Worm (Caenorhabditis elegans) whole organism, L2 larva: ENCODE data around the gene pals-16.

Source experiments
- C34F6.9 ChIP-seq: fragments of 150-350 bp; optimal IDR thresholded peaks from 2 replicates; lab custom pipeline; 2014; ENCODE audit warnings: missing biosample characterization, missing genetic modification characterization
- F13H6.1 ChIP-seq: sonication (generic microtip); optimal IDR thresholded peaks from 2 replicates; lab custom pipeline; 2016; ENCODE audit warnings: missing genetic modification characterization, missing compliant biosample characterization
- R02D3.7 ChIP-seq: fragments of 150-350 bp; optimal IDR thresholded peaks from 2 replicates; lab custom pipeline; 2014; ENCODE audit warnings: missing biosample characterization, missing genetic modification characterization
- Y55F3AM.14 ChIP-seq: fragments of 200-800 bp; sonication (Bioruptor generic); optimal IDR thresholded peaks from 2 replicates; lab custom pipeline; 2018; ENCODE audit warnings: mild to moderate bottlenecking, missing genetic modification characterization, missing compliant biosample characterization
- ZK546.5 ChIP-seq: sonication (generic microtip); optimal IDR thresholded peaks from 2 replicates; lab custom pipeline; 2017; ENCODE audit warnings: missing biosample characterization, missing genetic modification characterization
- alr-1 ChIP-seq: fragments of 150-350 bp; optimal IDR thresholded peaks from 2 replicates; lab custom pipeline; 2014; ENCODE audit warnings: missing biosample characterization, missing genetic modification characterization
- aly-2 ChIP-seq: fragments of 150-350 bp; optimal IDR thresholded peaks from 2 replicates; lab custom pipeline; 2014; ENCODE audit warnings: missing biosample characterization, missing genetic modification characterization
- ama-1 ChIP-seq: fragments of 150-350 bp; optimal IDR thresholded peaks from 2 replicates; lab custom pipeline; 2018; ENCODE audit warnings: inconsistent platforms
- blmp-1 ChIP-seq: sonication (generic microtip); optimal IDR thresholded peaks from 2 replicates; lab custom pipeline; 2017; ENCODE audit warnings: missing genetic modification characterization, mild to moderate bottlenecking, missing compliant biosample characterization, antibody characterized with exemption, moderate library complexity; ENCODE audit not compliant: insufficient read depth
- ceh-16 ChIP-seq: fragments of 150-350 bp; optimal IDR thresholded peaks from 2 replicates; lab custom pipeline; 2014; ENCODE audit warnings: missing biosample characterization, missing genetic modification characterization
- crh-2 ChIP-seq: sonication (generic microtip); optimal IDR thresholded peaks from 2 replicates; lab custom pipeline; 2017; ENCODE audit warnings: missing biosample characterization, missing genetic modification characterization
- dmd-4 ChIP-seq: sonication (generic microtip); optimal IDR thresholded peaks from 2 replicates; lab custom pipeline; 2017; ENCODE audit warnings: missing biosample characterization, missing genetic modification characterization
- egl-27 ChIP-seq: sonication (generic microtip); optimal IDR thresholded peaks from 3 replicates; lab custom pipeline; 2017; ENCODE audit warnings: missing biosample characterization, missing genetic modification reagents, missing genetic modification characterization
- elt-1 ChIP-seq: fragments of 150-350 bp; optimal IDR thresholded peaks from 2 replicates; lab custom pipeline; 2014; ENCODE audit warnings: missing biosample characterization, missing genetic modification characterization
- elt-3 ChIP-seq: sonication (generic microtip); optimal IDR thresholded peaks from 2 replicates; lab custom pipeline; 2017; ENCODE audit warnings: missing biosample characterization, missing genetic modification characterization
- fos-1 ChIP-seq: fragments of 150-350 bp; optimal IDR thresholded peaks from 2 replicates; lab custom pipeline; 2014; ENCODE audit warnings: missing biosample characterization, missing genetic modification characterization
- gmeb-1 ChIP-seq: fragments of 150-350 bp; optimal IDR thresholded peaks from 2 replicates; lab custom pipeline; 2014; ENCODE audit warnings: missing biosample characterization, missing genetic modification characterization
- lin-11 ChIP-seq: fragments of 150-350 bp; sonication (generic microtip); optimal IDR thresholded peaks from 2 replicates; lab custom pipeline; 2014; ENCODE audit warnings: missing biosample characterization, missing genetic modification characterization, inconsistent platforms, mixed read lengths
- lin-13 ChIP-seq: fragments of 150-350 bp; optimal IDR thresholded peaks from 2 replicates; lab custom pipeline; 2014; ENCODE audit warnings: missing biosample characterization, missing genetic modification reagents, missing genetic modification characterization
- lsy-2 ChIP-seq, 2 experiments: fragments of 150-350 bp in 1 of 2; sonication (generic microtip) in 1 of 2; optimal IDR thresholded peaks; 2 replicates each; lab custom pipeline; 2014 to 2017; ENCODE audit warnings: missing biosample characterization in 2 of 2, missing genetic modification characterization in 2 of 2
- mbf-1 ChIP-seq: sonication (generic microtip); optimal IDR thresholded peaks from 2 replicates; lab custom pipeline; 2017; ENCODE audit warnings: missing biosample characterization, missing genetic modification characterization
- nhr-10 ChIP-seq: sonication (generic microtip); optimal IDR thresholded peaks from 2 replicates; lab custom pipeline; 2017; ENCODE audit warnings: missing biosample characterization, missing genetic modification characterization
- nhr-11 ChIP-seq: fragments of 150-350 bp; optimal IDR thresholded peaks from 2 replicates; lab custom pipeline; 2014; ENCODE audit warnings: missing biosample characterization, missing genetic modification characterization
- nhr-12 ChIP-seq: fragments of 150-350 bp; optimal IDR thresholded peaks from 2 replicates; lab custom pipeline; 2014; ENCODE audit warnings: missing biosample characterization, missing genetic modification characterization
- nhr-129 ChIP-seq: fragments of 150-350 bp; optimal IDR thresholded peaks from 2 replicates; lab custom pipeline; 2014; ENCODE audit warnings: missing biosample characterization, missing genetic modification characterization
- nhr-21 ChIP-seq: fragments of 150-350 bp; optimal IDR thresholded peaks from 2 replicates; lab custom pipeline; 2014; ENCODE audit warnings: missing biosample characterization, missing genetic modification characterization
- nhr-23 ChIP-seq: fragments of 150-350 bp; optimal IDR thresholded peaks from 2 replicates; lab custom pipeline; 2014; ENCODE audit warnings: missing biosample characterization, missing genetic modification reagents, missing genetic modification characterization
- nhr-237 ChIP-seq: fragments of 150-350 bp; optimal IDR thresholded peaks from 2 replicates; lab custom pipeline; 2014; ENCODE audit warnings: missing biosample characterization, missing genetic modification characterization
- nhr-25 ChIP-seq: fragments of 150-350 bp; sonication (generic microtip); optimal IDR thresholded peaks from 3 replicates; lab custom pipeline; 2014; ENCODE audit warnings: missing biosample characterization, missing genetic modification characterization
- nhr-6 ChIP-seq: fragments of 150-350 bp; optimal IDR thresholded peaks from 2 replicates; lab custom pipeline; 2014; ENCODE audit warnings: missing biosample characterization, missing genetic modification characterization
- nhr-77 ChIP-seq: fragments of 150-350 bp; optimal IDR thresholded peaks from 2 replicates; lab custom pipeline; 2014; ENCODE audit warnings: missing biosample characterization, missing genetic modification characterization
- peb-1 ChIP-seq: fragments of 150-350 bp; optimal IDR thresholded peaks from 2 replicates; lab custom pipeline; 2014; ENCODE audit warnings: missing biosample characterization, missing genetic modification characterization
- sem-4 ChIP-seq: fragments of 150-350 bp; optimal IDR thresholded peaks from 2 replicates; lab custom pipeline; 2014; ENCODE audit warnings: missing biosample characterization, missing genetic modification reagents, missing genetic modification characterization
- skn-1 ChIP-seq: sonication (generic microtip); optimal IDR thresholded peaks from 2 replicates; lab custom pipeline; 2017; ENCODE audit warnings: missing biosample characterization, missing genetic modification characterization
- sma-3 ChIP-seq: sonication (generic microtip); optimal IDR thresholded peaks from 2 replicates; lab custom pipeline; 2016; ENCODE audit warnings: missing genetic modification reagents, missing genetic modification characterization, missing compliant biosample characterization
- sma-9 ChIP-seq, 2 experiments: fragments of 150-350 bp in 1 of 2; sonication (generic microtip) in 1 of 2; optimal IDR thresholded peaks; 2 replicates each; lab custom pipeline; 2014 to 2016; ENCODE audit warnings: missing genetic modification characterization in 2 of 2, mild to moderate bottlenecking in 1 of 2, missing biosample characterization in 1 of 2, missing compliant biosample characterization in 1 of 2, missing genetic modification reagents in 1 of 2, moderate library complexity in 1 of 2
- snpc-4 ChIP-seq: fragments of 150-350 bp; optimal IDR thresholded peaks from 2 replicates; lab custom pipeline; 2014; ENCODE audit warnings: missing biosample characterization, missing genetic modification characterization
- unc-55 ChIP-seq: fragments of 150-350 bp; sonication (generic microtip); optimal IDR thresholded peaks from 3 replicates; lab custom pipeline; 2014; ENCODE audit warnings: missing biosample characterization, missing genetic modification reagents, missing genetic modification characterization
- unc-62 ChIP-seq: fragments of 150-350 bp; optimal IDR thresholded peaks from 2 replicates; lab custom pipeline; 2014; ENCODE audit warnings: missing biosample characterization, missing genetic modification reagents, missing genetic modification characterization
- zag-1 ChIP-seq: fragments of 150-350 bp; optimal IDR thresholded peaks from 2 replicates; lab custom pipeline; 2014; ENCODE audit warnings: missing biosample characterization, missing genetic modification characterization
- ztf-1 ChIP-seq: fragments of 200-800 bp; sonication (Bioruptor generic); conservative IDR thresholded peaks from 2 replicates; pipeline ENCODE4 v1.3.6; 2022; ENCODE audit warnings: missing genetic modification characterization, missing compliant biosample characterization
- ztf-11 ChIP-seq: sonication (generic microtip); optimal IDR thresholded peaks from 2 replicates; lab custom pipeline; 2017; ENCODE audit warnings: missing biosample characterization, missing genetic modification characterization
- ztf-4 ChIP-seq: fragments of 150-350 bp; optimal IDR thresholded peaks from 2 replicates; lab custom pipeline; 2014; ENCODE audit warnings: missing biosample characterization, missing genetic modification characterization

The pals-16 gene

DNA sequence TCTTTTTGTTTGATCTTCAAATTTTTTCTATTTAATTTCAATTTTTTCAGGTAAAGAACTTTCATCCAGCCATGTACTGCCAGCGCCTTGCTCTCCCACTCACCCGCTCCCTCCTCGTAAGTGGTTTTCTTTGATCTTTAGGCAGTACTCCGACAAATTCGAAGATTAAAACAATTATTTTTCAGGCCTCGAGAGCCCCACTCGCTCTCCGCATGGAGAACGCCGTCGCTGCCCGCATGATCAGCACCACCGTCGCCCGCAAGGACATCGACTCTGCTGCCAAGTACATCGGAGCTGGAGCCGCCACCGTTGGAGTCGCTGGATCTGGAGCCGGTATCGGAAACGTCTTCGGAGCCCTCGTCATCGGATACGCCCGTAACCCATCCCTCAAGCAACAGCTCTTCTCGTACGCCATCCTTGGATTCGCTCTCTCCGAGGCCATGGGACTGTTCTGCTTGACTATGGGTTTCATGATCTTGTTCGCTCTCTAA is 19.4 kb downstream of the pals-16 start, which contains the start of gene Y82E9BR.3:
Gene Y82E9BR.3, plus strand, starts transcription at position 51 of the 491 bp plus-strand sequence.
- no peak for TF ChIP-seq ama-1 (lab: Kevin White, UChicago)
- no peak for TF ChIP-seq mbf-1
- TF ChIP-seq skn-1 (tag; lab: Kevin White, UChicago): no peak
- TF ChIP-seq egl-27 (tag; lab: Kevin White, UChicago): no peak
- TF ChIP-seq unc-55 (GFP tag; lab: Kevin White, UChicago): no peak
- no peak for TF ChIP-seq R02D3.7 (tag; lab: Kevin White, UChicago)
- TF ChIP-seq elt-1 (tag; lab: Kevin White, UChicago): no peak
- no peak for TF ChIP-seq sma-3 (GFP tag; lab: Kevin White, UChicago)
- TF ChIP-seq nhr-237 (tag; lab: Kevin White, UChicago): no peak
- TF ChIP-seq unc-62 (GFP tag; lab: Kevin White, UChicago): no peak
- no peak for TF ChIP-seq nhr-77 (tag; lab: Kevin White, UChicago)

DNA sequence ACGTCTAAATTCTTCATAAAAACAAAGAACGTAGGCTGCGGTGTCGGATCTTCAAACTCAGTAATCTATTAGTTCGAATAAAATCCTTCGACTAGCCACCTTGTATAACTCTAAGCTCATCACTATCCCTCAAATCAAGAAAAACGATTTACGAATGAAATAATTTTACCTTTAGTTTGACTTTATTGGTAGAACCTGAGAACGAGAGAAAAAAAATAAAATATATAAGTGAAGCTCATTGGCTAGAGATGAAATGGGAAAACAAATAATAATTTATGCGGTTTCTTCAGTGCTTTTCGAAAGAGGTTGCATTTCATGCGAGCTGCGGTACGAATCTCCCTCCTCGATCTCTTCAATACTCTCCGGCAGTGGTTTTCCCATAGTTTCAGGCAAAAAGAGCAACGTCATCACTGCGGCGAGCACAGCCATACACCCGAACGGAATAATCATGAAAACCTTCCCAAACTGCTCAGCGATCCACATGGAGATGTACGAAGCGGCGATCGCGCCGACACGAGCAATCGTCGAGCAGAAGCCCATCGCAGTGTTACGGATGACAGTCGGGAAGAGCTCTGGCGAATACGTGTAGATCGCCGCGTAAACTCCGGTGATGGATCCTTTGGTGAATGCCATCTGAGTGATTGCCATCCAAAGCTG is 20.1 kb downstream of the pals-16 start:
- TF ChIP-seq aly-2: peak; percentile 49
- peak; percentile 79 for TF ChIP-seq Y55F3AM.14 (GFP tag; lab: Kevin White, UChicago)
- TF ChIP-seq unc-55 (GFP tag; lab: Kevin White, UChicago): peak; percentile 38
- TF ChIP-seq fos-1 (tag; lab: Kevin White, UChicago): peak; percentile 61
- TF ChIP-seq ceh-16 (tag; lab: Kevin White, UChicago): peak; percentile 13
- peak; percentile 45 for TF ChIP-seq sem-4 (tag; lab: Kevin White, UChicago)
- peak; percentile 58 for TF ChIP-seq nhr-77 (tag; lab: Kevin White, UChicago)
- TF ChIP-seq crh-2 (tag; lab: Kevin White, UChicago): peak; percentile 65
- peak; percentile 76 for TF ChIP-seq ZK546.5 (tag; lab: Kevin White, UChicago)
- no peak for TF ChIP-seq zag-1
- peak; percentile 42 for TF ChIP-seq nhr-6
- TF ChIP-seq C34F6.9 (tag; lab: Kevin White, UChicago): peak; percentile 9
- TF ChIP-seq nhr-129: peak; percentile 49
- TF ChIP-seq alr-1: no peak
- no peak for TF ChIP-seq nhr-10
- TF ChIP-seq nhr-237 (tag; lab: Kevin White, UChicago): peak; percentile 68
- no peak for TF ChIP-seq elt-1 (tag; lab: Kevin White, UChicago)
- peak; percentile 61 for TF ChIP-seq nhr-11
- peak; percentile 74 for TF ChIP-seq nhr-21 (tag; lab: Kevin White, UChicago)
- TF ChIP-seq ztf-11 (tag; lab: Kevin White, UChicago): no peak
- TF ChIP-seq F13H6.1 (tag; lab: Kevin White, UChicago): peak; percentile 24
- no peak for TF ChIP-seq nhr-12 (tag; lab: Kevin White, UChicago)
- TF ChIP-seq lin-13 (GFP tag; lab: Kevin White, UChicago): peak; percentile 88
- TF ChIP-seq sma-3 (GFP tag; lab: Kevin White, UChicago): peak; percentile 70
- peak; percentile 82 for TF ChIP-seq ztf-4 (tag; lab: Kevin White, UChicago)
- no peak for TF ChIP-seq dmd-4
- TF ChIP-seq nhr-25 (tag; lab: Kevin White, UChicago): peak; percentile 59
- TF ChIP-seq lin-11 (tag; lab: Kevin White, UChicago): no peak
- TF ChIP-seq sma-9 (GFP tag; optimal IDR thresholded peaks at IDR 0.05; lab: Kevin White, UChicago): peak; percentile 54
- TF ChIP-seq sma-9 (tag; optimal IDR thresholded peaks at IDR 0.05; lab: Kevin White, UChicago): no peak
- no peak for TF ChIP-seq elt-3 (tag; lab: Kevin White, UChicago)
- TF ChIP-seq ama-1 (lab: Kevin White, UChicago): peak; percentile 90
- TF ChIP-seq gmeb-1 (tag; lab: Kevin White, UChicago): peak; percentile 28
- TF ChIP-seq mbf-1: peak; percentile 18
- TF ChIP-seq lsy-2 (tag; optimal IDR thresholded peaks at IDR 0.05; lab: Kevin White, UChicago): peak; percentile 73 to 83
- 0 out of 2 replicates have a peak, but pooled peaks have one; percentile 68 for TF ChIP-seq ztf-1 (GFP tag; lab: Robert Waterston, UW)

DNA sequence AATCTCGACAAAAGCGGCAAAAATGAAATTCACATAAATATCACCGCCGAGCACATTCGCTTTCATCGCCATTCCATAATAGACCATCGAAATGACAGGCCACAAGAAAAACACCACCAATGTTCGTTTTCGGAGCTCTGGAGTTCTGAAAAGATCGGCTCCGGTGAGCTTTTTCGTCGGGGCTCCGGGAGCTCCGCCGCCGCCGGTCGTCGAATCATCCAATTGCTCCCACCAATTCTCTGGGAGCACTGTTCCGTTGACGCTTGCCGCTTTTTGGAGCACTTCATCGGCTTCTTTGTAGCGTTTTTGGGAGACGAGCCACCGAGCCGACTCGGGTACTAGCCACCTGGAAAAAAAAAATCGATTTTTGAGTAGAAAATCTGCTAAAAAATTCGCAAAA is 21.7 kb downstream of the pals-16 start:
- TF ChIP-seq ceh-16 (tag; lab: Kevin White, UChicago) (no peak), ztf-4 (tag; lab: Kevin White, UChicago) (no peak), ztf-1 (GFP tag; lab: Robert Waterston, UW) (no peak), snpc-4 (tag; lab: Kevin White, UChicago) (no peak), dmd-4 (no peak), ama-1 (lab: Kevin White, UChicago) (no peak), peb-1 (tag; lab: Kevin White, UChicago) (no peak), nhr-11 (no peak), blmp-1 (tag; lab: Kevin White, UChicago) (no peak), nhr-23 (no peak), nhr-77 (tag; lab: Kevin White, UChicago) (no peak), sma-9 (GFP tag; optimal IDR thresholded peaks at IDR 0.05; lab: Kevin White, UChicago) (no peak), sma-9 (tag; optimal IDR thresholded peaks at IDR 0.05; lab: Kevin White, UChicago) (no peak), nhr-237 (tag; lab: Kevin White, UChicago) (no peak), elt-3 (tag; lab: Kevin White, UChicago) (no peak), aly-2 (no peak)
